Worm (Caenorhabditis elegans) whole organism, L1 larva: ENCODE measurements around the gene act-1.

Experiments used
- C04F5.9 ChIP-seq: sonication (generic microtip); optimal IDR thresholded peaks from 2 replicates; lab custom pipeline; 2016; ENCODE audit warnings: missing genetic modification characterization, missing compliant biosample characterization
- C16A3.4 ChIP-seq: fragments of 150-350 bp; optimal IDR thresholded peaks from 2 replicates; lab custom pipeline; 2014; ENCODE audit warnings: missing biosample characterization, missing genetic modification characterization
- C34B4.2 ChIP-seq: sonication (generic microtip); optimal IDR thresholded peaks from 2 replicates; lab custom pipeline; 2017; ENCODE audit warnings: mild to moderate bottlenecking, missing genetic modification characterization, missing compliant biosample characterization
- F16B12.6 ChIP-seq: fragments of 150-350 bp; optimal IDR thresholded peaks from 2 replicates; lab custom pipeline; 2014; ENCODE audit warnings: missing biosample characterization, missing genetic modification characterization
- aha-1 ChIP-seq: fragments of 150-350 bp; optimal IDR thresholded peaks from 2 replicates; lab custom pipeline; 2014; ENCODE audit warnings: missing biosample characterization, missing genetic modification characterization
- ceh-63 ChIP-seq: fragments of 200-800 bp; sonication (Bioruptor generic); optimal IDR thresholded peaks from 2 replicates; lab custom pipeline; 2018; ENCODE audit warnings: mild to moderate bottlenecking, missing genetic modification characterization, missing compliant biosample characterization
- ceh-82 ChIP-seq, 3 experiments: fragments of 150-350 bp in 1 of 3; sonication (generic microtip) in 2 of 3; optimal IDR thresholded peaks; 2 replicates each; lab custom pipeline; 2014 to 2017; ENCODE audit warnings: missing biosample characterization in 3 of 3, missing genetic modification characterization in 3 of 3
- ceh-90 ChIP-seq: sonication (generic microtip); optimal IDR thresholded peaks from 2 replicates; lab custom pipeline; 2016; ENCODE audit warnings: missing genetic modification characterization, missing compliant biosample characterization
- dpl-1 ChIP-seq, 3 experiments: fragments of 150-350 bp in 2 of 3; sonication (generic microtip) in 1 of 3; optimal IDR thresholded peaks; 2 replicates each; lab custom pipeline; 2014 to 2017; ENCODE audit warnings: missing biosample characterization in 3 of 3, missing genetic modification characterization in 3 of 3, missing genetic modification reagents in 3 of 3
- efl-1 ChIP-seq, 4 experiments: fragments of 150-350 bp; optimal IDR thresholded peaks in 3 of 4; peaks in 1 of 4; 1 replicate in 1 of 4; 2 replicates in 3 of 4; lab custom pipeline; 2014; ENCODE audit warnings: missing biosample characterization in 2 of 4, missing genetic modification characterization in 2 of 4, missing genetic modification reagents in 2 of 4
- egl-13 ChIP-seq: sonication (generic microtip); optimal IDR thresholded peaks from 2 replicates; lab custom pipeline; 2016; ENCODE audit warnings: missing genotype, missing genetic modification reagents, missing genetic modification characterization, missing compliant biosample characterization
- fkh-10 ChIP-seq: sonication (generic microtip); optimal IDR thresholded peaks from 2 replicates; lab custom pipeline; 2017; ENCODE audit warnings: missing biosample characterization, missing genetic modification reagents, missing genetic modification characterization
- fkh-4 ChIP-seq: sonication (generic microtip); optimal IDR thresholded peaks from 2 replicates; lab custom pipeline; 2016; ENCODE audit warnings: missing compliant biosample characterization, missing genetic modification characterization, borderline replicate concordance
- fos-1 ChIP-seq: fragments of 150-350 bp; optimal IDR thresholded peaks from 2 replicates; lab custom pipeline; 2014; ENCODE audit warnings: missing biosample characterization, missing genetic modification characterization
- hlh-4 ChIP-seq: sonication (generic microtip); optimal IDR thresholded peaks from 2 replicates; lab custom pipeline; 2016; ENCODE audit warnings: mild to moderate bottlenecking, missing genetic modification characterization, missing compliant biosample characterization
- hpl-2 ChIP-seq: fragments of 150-350 bp; optimal IDR thresholded peaks from 2 replicates; lab custom pipeline; 2014; ENCODE audit warnings: missing biosample characterization, missing genetic modification reagents, missing genetic modification characterization
- irx-1 ChIP-seq: sonication (generic microtip); optimal IDR thresholded peaks from 2 replicates; lab custom pipeline; 2016; ENCODE audit warnings: missing genetic modification characterization, missing compliant biosample characterization
- isw-1 ChIP-seq: fragments of 200-800 bp; sonication (Bioruptor generic); IDR thresholded peaks from 2 replicates; pipeline ENCODE4 v1.3.6; 2022; ENCODE audit warnings: missing genetic modification characterization, missing compliant biosample characterization
- lin-14 ChIP-seq: fragments of 200-800 bp; sonication (Bioruptor generic); optimal IDR thresholded peaks from 2 replicates; lab custom pipeline; 2018; ENCODE audit warnings: mild to moderate bottlenecking, missing genetic modification characterization, moderate library complexity, missing compliant biosample characterization
- lin-15B ChIP-seq: fragments of 150-350 bp; sonication (generic microtip); optimal IDR thresholded peaks from 3 replicates; lab custom pipeline; 2014; ENCODE audit warnings: missing biosample characterization, missing genetic modification characterization
- lin-35 ChIP-seq, 2 experiments: fragments of 150-350 bp; optimal IDR thresholded peaks; 2 replicates each; lab custom pipeline; 2014; ENCODE audit warnings: missing biosample characterization in 2 of 2, missing genetic modification characterization in 2 of 2, missing genetic modification reagents in 2 of 2
- lsy-2 ChIP-seq, 2 experiments: fragments of 150-350 bp; optimal IDR thresholded peaks; 2 replicates each; lab custom pipeline; 2014; ENCODE audit warnings: missing biosample characterization in 2 of 2, missing genetic modification characterization in 2 of 2
- nhr-12 ChIP-seq: sonication (generic microtip); optimal IDR thresholded peaks from 2 replicates; lab custom pipeline; 2017; ENCODE audit warnings: missing biosample characterization, missing genetic modification characterization
- nhr-19 ChIP-seq: fragments of 200-800 bp; sonication (Bioruptor generic); conservative IDR thresholded peaks from 2 replicates; pipeline ENCODE4 v1.3.6; 2022; ENCODE audit warnings: missing genetic modification characterization, missing compliant biosample characterization
- nhr-20 ChIP-seq: sonication (generic microtip); optimal IDR thresholded peaks from 2 replicates; lab custom pipeline; 2016; ENCODE audit warnings: mild to moderate bottlenecking, missing genetic modification characterization, missing compliant biosample characterization
- nhr-28 ChIP-seq: fragments of 150-350 bp; optimal IDR thresholded peaks from 2 replicates; lab custom pipeline; 2014; ENCODE audit warnings: missing biosample characterization, missing genetic modification characterization
- nhr-71 ChIP-seq: sonication (generic microtip); optimal IDR thresholded peaks from 2 replicates; lab custom pipeline; 2016; ENCODE audit warnings: mild to moderate bottlenecking, missing genetic modification characterization, moderate library complexity, missing compliant biosample characterization
- nhr-77 ChIP-seq: fragments of 150-350 bp; optimal IDR thresholded peaks from 2 replicates; lab custom pipeline; 2014; ENCODE audit warnings: missing biosample characterization, missing genetic modification characterization
- nhr-84 ChIP-seq: sonication (generic microtip); optimal IDR thresholded peaks from 2 replicates; lab custom pipeline; 2017; ENCODE audit warnings: missing biosample characterization, missing genetic modification characterization
- pag-3 ChIP-seq: sonication (generic microtip); optimal IDR thresholded peaks from 2 replicates; lab custom pipeline; 2017; ENCODE audit warnings: missing genetic modification characterization, mild to moderate bottlenecking, missing compliant biosample characterization, antibody characterized with exemption, borderline replicate concordance; ENCODE audit not compliant: insufficient read depth
- pax-3 ChIP-seq: fragments of 200-800 bp; sonication (Bioruptor generic); optimal IDR thresholded peaks from 2 replicates; lab custom pipeline; 2018; ENCODE audit warnings: mild to moderate bottlenecking, missing genetic modification characterization, moderate library complexity, missing compliant biosample characterization
- rnt-1 ChIP-seq: sonication (generic microtip); optimal IDR thresholded peaks from 2 replicates; lab custom pipeline; 2016; ENCODE audit warnings: mild to moderate bottlenecking, missing genetic modification characterization, moderate library complexity, missing compliant biosample characterization
- snpc-4 ChIP-seq: fragments of 150-350 bp; optimal IDR thresholded peaks from 2 replicates; lab custom pipeline; 2014; ENCODE audit warnings: missing biosample characterization, missing genetic modification characterization
- sup-37 ChIP-seq: fragments of 200-800 bp; sonication (Bioruptor generic); optimal IDR thresholded peaks from 2 replicates; lab custom pipeline; 2018; ENCODE audit warnings: mild to moderate bottlenecking, missing genetic modification characterization, missing compliant biosample characterization
- swsn-7 ChIP-seq: sonication (generic microtip); optimal IDR thresholded peaks from 2 replicates; lab custom pipeline; 2016; ENCODE audit warnings: missing genetic modification characterization, missing compliant biosample characterization
- tbx-2 ChIP-seq: sonication (generic microtip); optimal IDR thresholded peaks from 2 replicates; lab custom pipeline; 2016; ENCODE audit warnings: missing genetic modification characterization, missing compliant biosample characterization
- tlp-1 ChIP-seq: fragments of 150-350 bp; optimal IDR thresholded peaks from 2 replicates; lab custom pipeline; 2014; ENCODE audit warnings: missing biosample characterization, missing genetic modification characterization
- unc-130 ChIP-seq: fragments of 150-350 bp; optimal IDR thresholded peaks from 2 replicates; lab custom pipeline; 2017; ENCODE audit warnings: missing biosample characterization, missing genetic modification characterization, inconsistent platforms
- unc-86 ChIP-seq: sonication (generic microtip); optimal IDR thresholded peaks from 2 replicates; lab custom pipeline; 2016; ENCODE audit warnings: missing genetic modification characterization, missing compliant biosample characterization
- unc-98 ChIP-seq: fragments of 200-800 bp; sonication (Bioruptor generic); IDR thresholded peaks from 2 replicates; pipeline ENCODE4 v1.3.6; 2022; ENCODE audit warnings: missing genetic modification characterization, missing compliant biosample characterization
- ztf-11 ChIP-seq, 2 experiments: sonication (generic microtip); optimal IDR thresholded peaks; 2 replicates each; lab custom pipeline; 2016 to 2017; ENCODE audit warnings: missing genetic modification characterization in 2 of 2, missing biosample characterization in 1 of 2, missing compliant biosample characterization in 1 of 2
- ztf-4 ChIP-seq: fragments of 150-350 bp; optimal IDR thresholded peaks from 2 replicates; lab custom pipeline; 2014; ENCODE audit warnings: missing biosample characterization, missing genetic modification characterization

act-1 gene

ce11 chrV:11040020-11040419 is 40.8 kb upstream of the act-1 start, which contains the start of gene C45B11.9:
Gene C45B11.9, plus strand, starts transcription at chrV:11040320.
- no peak for TF ChIP-seq nhr-71 (tag; lab: Kevin White, UChicago)
- TF ChIP-seq nhr-84 (tag; lab: Kevin White, UChicago), result no peak
- TF ChIP-seq unc-130 (tag; lab: Kevin White, UChicago), result no peak
- TF ChIP-seq lsy-2 (tag; optimal IDR thresholded peaks at IDR 0.05; lab: Kevin White, UChicago), result no peak
- TF ChIP-seq unc-86 (tag; lab: Kevin White, UChicago), result no peak
- no peak for TF ChIP-seq nhr-12 (tag; lab: Kevin White, UChicago)
- TF ChIP-seq ztf-11 (tag; optimal IDR thresholded peaks at IDR 0.05; lab: Kevin White, UChicago), result no peak
- no peak for TF ChIP-seq nhr-19 (GFP tag; lab: Robert Waterston, UW)
- no peak for TF ChIP-seq irx-1 (tag; lab: Kevin White, UChicago)
- TF ChIP-seq hlh-4 (tag; lab: Kevin White, UChicago), result no peak
- TF ChIP-seq nhr-20 (tag; lab: Kevin White, UChicago), result no peak
- TF ChIP-seq lin-35 (GFP tag; optimal IDR thresholded peaks at IDR 0.05; lab: Kevin White, UChicago), result no peak
- no peak for TF ChIP-seq lin-15B
- TF ChIP-seq ceh-82 (tag; optimal IDR thresholded peaks at IDR 0.05; lab: Kevin White, UChicago), result no peak

ce11 chrV:11040473-11040872 is 40.4 kb upstream of the act-1 start, which contains the start of gene C45B11.8:
Gene C45B11.8, plus strand, starts transcription at chrV:11040773.
- TF ChIP-seq snpc-4, result no peak
- no peak for TF ChIP-seq swsn-7 (tag; lab: Kevin White, UChicago)
- no peak for TF ChIP-seq nhr-84 (tag; lab: Kevin White, UChicago)

- TF ChIP-seq fos-1, result no peak
- TF ChIP-seq isw-1 (GFP tag; lab: Robert Waterston, UW), result no peak
- no peak for TF ChIP-seq lin-35 (GFP tag; optimal IDR thresholded peaks at IDR 0.05; lab: Kevin White, UChicago)
- no peak for TF ChIP-seq unc-98 (GFP tag; lab: Robert Waterston, UW)
- no peak for TF ChIP-seq hpl-2
- TF ChIP-seq tlp-1 (tag; lab: Kevin White, UChicago), result no peak
- no peak for TF ChIP-seq pag-3 (tag; lab: Kevin White, UChicago)
Observed at ce11 chrV:11041499-11041898, 39.4 kb upstream of the act-1 start, which contains the start of gene C45B11.5. Gene C45B11.5, plus strand, starts transcription at chrV:11041799.

ce11 chrV:11042538-11042937 is 38.3 kb upstream of the act-1 start, which contains the start of gene C45B11.2:
Gene C45B11.2, plus strand, starts transcription at chrV:11042710.
- TF ChIP-seq nhr-19 (GFP tag; lab: Robert Waterston, UW) (no peak), egl-13 (tag; lab: Kevin White, UChicago) (no peak), efl-1 (optimal IDR thresholded peaks at IDR 0.05; lab: Kevin White, UChicago) (no peak), efl-1 (GFP tag; optimal IDR thresholded peaks at IDR 0.05 in 1 of 2; lab: Kevin White, UChicago) (no peak), C34B4.2 (tag; lab: Kevin White, UChicago) (no peak), lin-35 (GFP tag; optimal IDR thresholded peaks at IDR 0.05; lab: Kevin White, UChicago) (no peak), lin-15B (no peak), ztf-4 (tag; lab: Kevin White, UChicago) (no peak), F16B12.6 (tag; lab: Kevin White, UChicago) (no peak), nhr-12 (tag; lab: Kevin White, UChicago) (no peak), swsn-7 (tag; lab: Kevin White, UChicago) (no peak), nhr-28 (no peak), ceh-82 (tag; optimal IDR thresholded peaks at IDR 0.05; lab: Kevin White, UChicago) (no peak), nhr-77 (tag; lab: Kevin White, UChicago) (no peak), aha-1 (no peak)

ce11 chrV:11043767-11044166 is 37.1 kb upstream of the act-1 start, which contains the start of gene C45B11.6:
Gene C45B11.6, plus strand, starts transcription at chrV:11044067.
- no peak for TF ChIP-seq efl-1 (optimal IDR thresholded peaks at IDR 0.05; lab: Kevin White, UChicago)
- no peak for TF ChIP-seq efl-1 (GFP tag; optimal IDR thresholded peaks at IDR 0.05 in 1 of 2; lab: Kevin White, UChicago)
- no peak for TF ChIP-seq C16A3.4
- no peak for TF ChIP-seq sup-37 (GFP tag; lab: Kevin White, UChicago)
- TF ChIP-seq nhr-77 (tag; lab: Kevin White, UChicago), result no peak
- no peak for TF ChIP-seq tbx-2 (tag; lab: Kevin White, UChicago)
- TF ChIP-seq C04F5.9 (tag; lab: Kevin White, UChicago), result no peak
- TF ChIP-seq pax-3, result no peak
- no peak for TF ChIP-seq snpc-4
- TF ChIP-seq fkh-4, result no peak
- no peak for TF ChIP-seq lin-14 (GFP tag; lab: Kevin White, UChicago)
- TF ChIP-seq ceh-63 (GFP tag; lab: Kevin White, UChicago), result no peak
- TF ChIP-seq dpl-1 (GFP tag; optimal IDR thresholded peaks at IDR 0.05; lab: Kevin White, UChicago), result no peak
- no peak for TF ChIP-seq unc-86 (tag; lab: Kevin White, UChicago)
- no peak for TF ChIP-seq fkh-10 (GFP tag; lab: Kevin White, UChicago)
- TF ChIP-seq rnt-1, result no peak
- TF ChIP-seq ceh-90 (tag; lab: Kevin White, UChicago), result no peak
- TF ChIP-seq ceh-82 (tag; optimal IDR thresholded peaks at IDR 0.05; lab: Kevin White, UChicago), result no peak
